Worm (Caenorhabditis elegans) whole organism, L1 larva: ENCODE data around the gene K06H6.1.

Experiments used
- C04F5.9 ChIP-seq: sonication (generic microtip); optimal IDR thresholded peaks from 2 replicates; lab custom pipeline; 2016; ENCODE audit warnings: missing genetic modification characterization, missing compliant biosample characterization
- C34B4.2 ChIP-seq: sonication (generic microtip); optimal IDR thresholded peaks from 2 replicates; lab custom pipeline; 2017; ENCODE audit warnings: mild to moderate bottlenecking, missing genetic modification characterization, missing compliant biosample characterization
- F16B12.6 ChIP-seq: fragments of 150-350 bp; optimal IDR thresholded peaks from 2 replicates; lab custom pipeline; 2014; ENCODE audit warnings: missing biosample characterization, missing genetic modification characterization
- Y116A8C.19 ChIP-seq: sonication (generic microtip); optimal IDR thresholded peaks from 2 replicates; lab custom pipeline; 2016; ENCODE audit warnings: missing compliant biosample characterization, missing genetic modification characterization, borderline replicate concordance
- ama-1 ChIP-seq: fragments of 150-350 bp; optimal IDR thresholded peaks from 2 replicates; lab custom pipeline; 2014
- ceh-63 ChIP-seq: fragments of 200-800 bp; sonication (Bioruptor generic); optimal IDR thresholded peaks from 2 replicates; lab custom pipeline; 2018; ENCODE audit warnings: mild to moderate bottlenecking, missing genetic modification characterization, missing compliant biosample characterization
- ceh-82 ChIP-seq, 3 experiments: fragments of 150-350 bp in 1 of 3; sonication (generic microtip) in 2 of 3; optimal IDR thresholded peaks; 2 replicates each; lab custom pipeline; 2014 to 2017; ENCODE audit warnings: missing biosample characterization in 3 of 3, missing genetic modification characterization in 3 of 3
- ceh-88 ChIP-seq: fragments of 200-800 bp; sonication (Bioruptor generic); IDR thresholded peaks from 2 replicates; pipeline ENCODE4 v1.3.6; 2022; ENCODE audit warnings: missing genetic modification characterization, missing compliant biosample characterization
- ceh-90 ChIP-seq: sonication (generic microtip); optimal IDR thresholded peaks from 2 replicates; lab custom pipeline; 2016; ENCODE audit warnings: missing genetic modification characterization, missing compliant biosample characterization
- dpl-1 ChIP-seq, 3 experiments: fragments of 150-350 bp in 2 of 3; sonication (generic microtip) in 1 of 3; optimal IDR thresholded peaks; 2 replicates each; lab custom pipeline; 2014 to 2017; ENCODE audit warnings: missing biosample characterization in 3 of 3, missing genetic modification characterization in 3 of 3, missing genetic modification reagents in 3 of 3
- efl-3 ChIP-seq: fragments of 200-800 bp; sonication (Bioruptor generic); optimal IDR thresholded peaks from 2 replicates; lab custom pipeline; 2018; ENCODE audit warnings: mild to moderate bottlenecking, missing genetic modification characterization, missing compliant biosample characterization
- egl-13 ChIP-seq: sonication (generic microtip); optimal IDR thresholded peaks from 2 replicates; lab custom pipeline; 2016; ENCODE audit warnings: missing genotype, missing genetic modification reagents, missing genetic modification characterization, missing compliant biosample characterization
- elt-2 ChIP-seq: sonication (generic microtip); optimal IDR thresholded peaks from 2 replicates; lab custom pipeline; 2016; ENCODE audit warnings: missing genetic modification characterization, mild to moderate bottlenecking, inconsistent platforms, missing compliant biosample characterization, missing genetic modification reagents
- elt-3 ChIP-seq, 6 experiments: fragments of 150-350 bp in 1 of 6; sonication (generic microtip); optimal IDR thresholded peaks; 2 replicates each; lab custom pipeline; 2017 to 2018; ENCODE audit warnings: missing biosample characterization in 6 of 6, missing genetic modification characterization in 6 of 6, inconsistent platforms in 1 of 6
- fkh-4 ChIP-seq: sonication (generic microtip); optimal IDR thresholded peaks from 2 replicates; lab custom pipeline; 2016; ENCODE audit warnings: missing compliant biosample characterization, missing genetic modification characterization, borderline replicate concordance
- grh-1 ChIP-seq: fragments of 200-800 bp; sonication (Bioruptor generic); IDR thresholded peaks from 2 replicates; pipeline ENCODE4 v1.3.6; 2022; ENCODE audit warnings: missing genetic modification reagents, missing genetic modification characterization, missing compliant biosample characterization
- hlh-17 ChIP-seq: fragments of 200-800 bp; sonication (Bioruptor generic); optimal IDR thresholded peaks from 2 replicates; lab custom pipeline; 2018; ENCODE audit warnings: missing genetic modification characterization, mild to moderate bottlenecking, missing compliant biosample characterization, moderate library complexity, borderline replicate concordance
- hlh-4 ChIP-seq: sonication (generic microtip); optimal IDR thresholded peaks from 2 replicates; lab custom pipeline; 2016; ENCODE audit warnings: mild to moderate bottlenecking, missing genetic modification characterization, missing compliant biosample characterization
- lin-15B ChIP-seq: fragments of 150-350 bp; sonication (generic microtip); optimal IDR thresholded peaks from 3 replicates; lab custom pipeline; 2014; ENCODE audit warnings: missing biosample characterization, missing genetic modification characterization
- lin-35 ChIP-seq, 2 experiments: fragments of 150-350 bp; optimal IDR thresholded peaks; 2 replicates each; lab custom pipeline; 2014; ENCODE audit warnings: missing biosample characterization in 2 of 2, missing genetic modification characterization in 2 of 2, missing genetic modification reagents in 2 of 2
- mep-1 ChIP-seq: fragments of 150-350 bp; optimal IDR thresholded peaks from 2 replicates; lab custom pipeline; 2014; ENCODE audit warnings: missing biosample characterization, missing genetic modification characterization
- nhr-12 ChIP-seq: sonication (generic microtip); optimal IDR thresholded peaks from 2 replicates; lab custom pipeline; 2017; ENCODE audit warnings: missing biosample characterization, missing genetic modification characterization
- nhr-20 ChIP-seq: sonication (generic microtip); optimal IDR thresholded peaks from 2 replicates; lab custom pipeline; 2016; ENCODE audit warnings: mild to moderate bottlenecking, missing genetic modification characterization, missing compliant biosample characterization
- nhr-237 ChIP-seq: fragments of 150-350 bp; optimal IDR thresholded peaks from 2 replicates; lab custom pipeline; 2014; ENCODE audit warnings: missing biosample characterization, missing genetic modification characterization
- nhr-47 ChIP-seq: sonication (generic microtip); optimal IDR thresholded peaks from 2 replicates; lab custom pipeline; 2016; ENCODE audit warnings: mild to moderate bottlenecking, missing genetic modification characterization, moderate library complexity, missing compliant biosample characterization
- nhr-84 ChIP-seq: sonication (generic microtip); optimal IDR thresholded peaks from 2 replicates; lab custom pipeline; 2017; ENCODE audit warnings: missing biosample characterization, missing genetic modification characterization
- nhr-85 ChIP-seq: sonication (generic microtip); peaks from one replicate; lab custom pipeline; 2016; ENCODE audit warnings: missing genetic modification characterization, inconsistent platforms, missing compliant biosample characterization
- nhr-90 ChIP-seq: sonication (generic microtip); optimal IDR thresholded peaks from 2 replicates; lab custom pipeline; 2016; ENCODE audit warnings: mild to moderate bottlenecking, missing genetic modification characterization, missing compliant biosample characterization; ENCODE audit not compliant: poor library complexity
- pag-3 ChIP-seq: sonication (generic microtip); optimal IDR thresholded peaks from 2 replicates; lab custom pipeline; 2017; ENCODE audit warnings: missing genetic modification characterization, mild to moderate bottlenecking, missing compliant biosample characterization, antibody characterized with exemption, borderline replicate concordance; ENCODE audit not compliant: insufficient read depth
- pax-3 ChIP-seq: fragments of 200-800 bp; sonication (Bioruptor generic); optimal IDR thresholded peaks from 2 replicates; lab custom pipeline; 2018; ENCODE audit warnings: mild to moderate bottlenecking, missing genetic modification characterization, moderate library complexity, missing compliant biosample characterization
- rnt-1 ChIP-seq: sonication (generic microtip); optimal IDR thresholded peaks from 2 replicates; lab custom pipeline; 2016; ENCODE audit warnings: mild to moderate bottlenecking, missing genetic modification characterization, moderate library complexity, missing compliant biosample characterization
- sox-4 ChIP-seq: sonication (generic microtip); optimal IDR thresholded peaks from 2 replicates; lab custom pipeline; 2016; ENCODE audit warnings: missing genetic modification characterization, missing compliant biosample characterization
- tbx-2 ChIP-seq: sonication (generic microtip); optimal IDR thresholded peaks from 2 replicates; lab custom pipeline; 2016; ENCODE audit warnings: missing genetic modification characterization, missing compliant biosample characterization
- tlp-1 ChIP-seq: fragments of 150-350 bp; optimal IDR thresholded peaks from 2 replicates; lab custom pipeline; 2014; ENCODE audit warnings: missing biosample characterization, missing genetic modification characterization
- unc-30 ChIP-seq: sonication (generic microtip); optimal IDR thresholded peaks from 2 replicates; lab custom pipeline; 2017; ENCODE audit warnings: missing biosample characterization, missing genetic modification characterization
- xbp-1 ChIP-seq: sonication (generic microtip); optimal IDR thresholded peaks from 2 replicates; lab custom pipeline; 2016; ENCODE audit warnings: missing genetic modification characterization, missing compliant biosample characterization
- ztf-4 ChIP-seq: fragments of 150-350 bp; optimal IDR thresholded peaks from 2 replicates; lab custom pipeline; 2014; ENCODE audit warnings: missing biosample characterization, missing genetic modification characterization

K06H6.1 gene

DNA sequence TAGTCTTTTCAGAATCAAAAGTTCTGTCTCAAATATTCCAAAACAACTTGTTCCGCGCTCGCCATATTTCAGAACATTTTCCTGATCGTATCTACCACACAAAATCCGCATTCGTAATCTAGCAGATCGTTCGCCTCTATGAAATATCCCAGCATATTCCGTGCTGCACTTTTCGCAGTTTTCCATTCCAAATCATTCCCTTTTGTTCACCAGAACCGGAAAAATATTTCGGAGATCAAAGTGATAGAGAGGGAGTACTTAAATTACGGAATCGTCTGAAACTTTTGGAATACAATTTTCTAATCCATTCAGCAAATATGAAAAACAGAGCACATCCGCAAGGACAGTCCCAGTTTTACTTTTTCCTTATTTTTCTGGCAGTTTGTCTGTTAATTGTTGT is at the start of gene K06H6.1:
Gene K06H6.1 (plus strand): TSS at position 301 of the 400 bp plus-strand sequence.
- TF ChIP-seq rnt-1 (tag; lab: Kevin White, UChicago) (no peak), pax-3 (tag; lab: Kevin White, UChicago) (no peak), mep-1 (tag; lab: Kevin White, UChicago) (no peak), ceh-90 (tag; lab: Kevin White, UChicago) (no peak), grh-1 (GFP tag; lab: Robert Waterston, UW) (no peak), dpl-1 (GFP tag; optimal IDR thresholded peaks at IDR 0.05; lab: Kevin White, UChicago) (no peak), hlh-17 (no peak), ama-1 (lab: Kevin White, UChicago) (no peak), nhr-12 (tag; lab: Kevin White, UChicago) (no peak), ztf-4 (tag; lab: Kevin White, UChicago) (no peak), ceh-63 (GFP tag; lab: Kevin White, UChicago) (no peak), efl-3 (GFP tag; lab: Kevin White, UChicago) (no peak), egl-13 (no peak), F16B12.6 (no peak), nhr-85 (tag; lab: Kevin White, UChicago) (no peak), elt-3 (tag; optimal IDR thresholded peaks at IDR 0.05; lab: Kevin White, UChicago) (no peak)

- no peak for TF ChIP-seq pag-3
- peak; percentile 20 for TF ChIP-seq nhr-85 (tag; lab: Kevin White, UChicago)
Observed at ce11 chrV:539040-539510, 48.8 kb upstream of the K06H6.1 start, which contains the start of gene nhr-155. TSS of gene nhr-155 (plus strand) at chrV:539460.

DNA sequence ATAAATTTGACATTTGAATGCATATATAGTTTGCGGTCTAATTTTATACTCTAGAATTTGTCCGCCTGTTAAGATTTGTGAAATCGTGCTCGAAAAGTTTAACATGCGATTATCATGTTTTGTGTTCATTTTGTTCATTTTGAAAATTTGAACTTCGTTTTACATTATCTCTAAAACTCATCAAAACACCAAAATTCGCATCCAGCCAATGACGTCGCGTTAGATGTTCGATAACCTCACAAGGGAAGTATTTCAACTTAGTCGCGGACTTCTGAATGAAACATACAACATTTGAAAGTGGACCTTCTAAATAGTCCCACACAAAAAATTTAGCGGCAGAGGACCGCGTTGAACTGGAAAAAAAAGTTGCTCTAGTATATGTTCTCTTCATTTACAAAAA is 46.4 kb upstream of the K06H6.1 start:
- TF ChIP-seq nhr-85 (tag; lab: Kevin White, UChicago) (peak; percentile 65), nhr-90 (no peak)
- TF ChIP-seq, all 84 proteins: peak for 1

DNA sequence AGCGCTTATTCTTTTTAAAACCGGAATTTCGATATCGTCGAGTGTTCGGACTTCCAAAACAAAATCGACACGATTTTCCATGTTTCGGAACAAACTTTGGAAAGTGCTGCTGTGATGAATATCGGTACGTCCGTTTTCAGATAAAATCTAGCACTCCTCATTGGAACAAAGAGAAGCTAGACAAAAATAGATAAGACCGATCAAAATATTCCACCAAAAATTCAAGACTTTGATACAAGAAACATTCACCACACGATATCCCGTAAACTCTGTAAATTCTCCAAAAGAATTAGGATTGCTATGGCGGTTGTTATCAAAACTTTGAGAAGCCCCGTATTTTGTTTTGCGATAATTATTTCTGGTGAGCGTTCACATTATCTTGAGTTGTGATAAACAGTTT is 44.7 kb upstream of the K06H6.1 start, which contains the start of gene C14C6.3:
Gene C14C6.3 (plus strand): TSS at position 301 of the 400 bp plus-strand sequence.
- no peak for TF ChIP-seq nhr-84
- no peak for TF ChIP-seq ceh-82 (tag; optimal IDR thresholded peaks at IDR 0.05; lab: Kevin White, UChicago)
- no peak for TF ChIP-seq efl-3 (GFP tag; lab: Kevin White, UChicago)
- TF ChIP-seq fkh-4 (tag; lab: Kevin White, UChicago), result no peak
- TF ChIP-seq nhr-20 (tag; lab: Kevin White, UChicago), result no peak
- no peak for TF ChIP-seq hlh-4
- no peak for TF ChIP-seq hlh-17
- no peak for TF ChIP-seq nhr-47
- no peak for TF ChIP-seq ceh-88 (GFP tag; lab: Robert Waterston, UW)
- TF ChIP-seq tlp-1, result no peak
- no peak for TF ChIP-seq C04F5.9 (tag; lab: Kevin White, UChicago)
- no peak for TF ChIP-seq Y116A8C.19 (tag; lab: Kevin White, UChicago)
- no peak for TF ChIP-seq unc-30 (tag; lab: Kevin White, UChicago)
- TF ChIP-seq xbp-1 (tag; lab: Kevin White, UChicago), result no peak
- TF ChIP-seq, all 84 proteins: peak for 0

DNA sequence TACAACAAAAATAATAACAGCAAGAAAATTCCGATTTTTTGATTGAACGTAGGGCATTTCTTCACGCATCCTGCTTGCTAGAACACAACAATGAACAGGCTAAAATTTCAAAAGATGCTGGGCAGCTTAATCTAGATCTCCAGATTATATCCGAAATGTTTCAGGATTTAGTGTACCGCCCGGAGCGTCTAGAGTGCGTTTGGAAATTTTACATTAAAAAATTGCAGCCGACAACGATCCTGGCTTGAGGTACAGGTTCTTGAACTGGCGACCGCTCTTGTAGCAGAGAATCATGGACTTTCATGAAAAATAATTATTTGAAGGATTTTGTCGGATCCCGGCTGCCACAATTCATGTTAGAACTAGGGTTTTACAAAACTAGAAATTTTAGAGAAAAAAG is 39.9 kb upstream of the K06H6.1 start, which contains the start of gene C14C6.6:
Gene C14C6.6 (minus strand): TSS at position 101 of the 400 bp plus-strand sequence.
- TF ChIP-seq elt-2 (tag; lab: Kevin White, UChicago) (no peak), nhr-84 (no peak), sox-4 (tag; lab: Kevin White, UChicago) (no peak), lin-15B (tag; lab: Kevin White, UChicago) (no peak), tbx-2 (tag; lab: Kevin White, UChicago) (no peak), nhr-12 (tag; lab: Kevin White, UChicago) (no peak), ztf-4 (tag; lab: Kevin White, UChicago) (no peak), C34B4.2 (tag; lab: Kevin White, UChicago) (no peak), lin-35 (GFP tag; optimal IDR thresholded peaks at IDR 0.05; lab: Kevin White, UChicago) (no peak), fkh-4 (tag; lab: Kevin White, UChicago) (no peak), nhr-237 (tag; lab: Kevin White, UChicago) (no peak)
